Fruit fly (Drosophila melanogaster) whole organism, embryonic: ENCODE results near the gene CG33299.
A peak's percentile ranks its signal among the peaks of the same experiment; 100 is the strongest.

Experiments used
- ATbp ChIP-seq: fragments of 200-800 bp; sonication (Bioruptor generic); optimal IDR thresholded peaks from 2 replicates; lab custom pipeline; 2017; ENCODE audit warnings: missing biosample characterization, mild to moderate bottlenecking, missing genetic modification characterization, missing genetic modification reagents
- Ada2b ChIP-seq: fragments of 200-800 bp; sonication (Bioruptor generic); IDR thresholded peaks from 2 replicates; pipeline ENCODE4 v1.3.6; 2022; ENCODE audit warnings: missing biosample characterization, missing genetic modification characterization
- Atf3 ChIP-seq: fragments of 200-800 bp; sonication (Bioruptor generic); optimal IDR thresholded peaks from 3 replicates; lab custom pipeline; 2016; ENCODE audit warnings: missing biosample characterization, missing genetic modification characterization
- Awh ChIP-seq: fragments of 200-800 bp; sonication (Bioruptor generic); IDR thresholded peaks from 2 replicates; pipeline ENCODE4, ENCODE4 v1.3.6; 2022; ENCODE audit warnings: missing biosample characterization, missing genetic modification characterization
- B-H1 ChIP-seq: fragments of 200-800 bp; sonication (Bioruptor generic); IDR thresholded peaks from 3 replicates; pipeline ENCODE4 v1.3.6; 2022; ENCODE audit warnings: missing biosample characterization, missing genetic modification characterization
- CG10267 ChIP-seq: fragments of 200-800 bp; sonication (Bioruptor generic); optimal IDR thresholded peaks from 2 replicates; lab custom pipeline; 2018; ENCODE audit warnings: missing biosample characterization, mild to moderate bottlenecking, missing genetic modification characterization, moderate library complexity
- CG10366 ChIP-seq: fragments of 200-800 bp; sonication (Bioruptor generic); IDR thresholded peaks from 2 replicates; pipeline ENCODE4 v1.3.6; 2022; ENCODE audit warnings: missing biosample characterization, missing genetic modification characterization
- CG10979 ChIP-seq: fragments of 200-800 bp; sonication (Bioruptor generic); optimal IDR thresholded peaks from 2 replicates; lab custom pipeline; 2018; ENCODE audit warnings: missing biosample characterization, mild to moderate bottlenecking, missing genetic modification characterization, moderate library complexity
- CG15269 ChIP-seq: fragments of 200-800 bp; sonication (Bioruptor generic); optimal IDR thresholded peaks from 2 replicates; lab custom pipeline; 2018; ENCODE audit warnings: missing biosample characterization, mild to moderate bottlenecking, missing genetic modification characterization, moderate library complexity
- CG16863 ChIP-seq: fragments of 200-800 bp; sonication (Bioruptor generic); optimal IDR thresholded peaks from 3 replicates; lab custom pipeline; 2016; ENCODE audit warnings: missing biosample characterization, missing genetic modification characterization
- CG17385 ChIP-seq: fragments of 200-800 bp; sonication (Bioruptor generic); optimal IDR thresholded peaks from 3 replicates; lab custom pipeline; 2018; ENCODE audit warnings: missing biosample characterization, mild to moderate bottlenecking, missing genetic modification characterization
- CG2202 ChIP-seq: fragments of 200-800 bp; sonication (Bioruptor generic); optimal IDR thresholded peaks from 2 replicates; lab custom pipeline; 2018; ENCODE audit warnings: missing biosample characterization, mild to moderate bottlenecking, missing genetic modification characterization
- CG32532 ChIP-seq: fragments of 200-800 bp; sonication (Bioruptor generic); IDR thresholded peaks from 2 replicates; pipeline ENCODE4 v1.3.6; 2022; ENCODE audit warnings: missing biosample characterization, missing genetic modification characterization
- CG32772 ChIP-seq: fragments of 200-800 bp; sonication (Bioruptor generic); IDR thresholded peaks from 2 replicates; pipeline ENCODE4 v1.3.6; 2022; ENCODE audit warnings: missing biosample characterization, missing genetic modification characterization
- CG3995 ChIP-seq: fragments of 200-800 bp; sonication (Bioruptor generic); optimal IDR thresholded peaks from 3 replicates; lab custom pipeline; 2016; ENCODE audit warnings: missing biosample characterization, missing genetic modification characterization
- CG4282 ChIP-seq: fragments of 200-800 bp; sonication (Bioruptor generic); optimal IDR thresholded peaks from 2 replicates; lab custom pipeline; 2016; ENCODE audit warnings: missing biosample characterization, missing genetic modification characterization
- CG4328 ChIP-seq: fragments of 200-800 bp; sonication (Bioruptor generic); optimal IDR thresholded peaks from 3 replicates; lab custom pipeline; 2017; ENCODE audit warnings: missing biosample characterization, missing genetic modification reagents, missing genetic modification characterization
- CG4707 ChIP-seq: fragments of 200-800 bp; sonication (Bioruptor generic); optimal IDR thresholded peaks from 2 replicates; lab custom pipeline; 2018; ENCODE audit warnings: missing biosample characterization, mild to moderate bottlenecking, missing genetic modification characterization, moderate library complexity
- CG8359 ChIP-seq: fragments of 200-800 bp; sonication (Bioruptor generic); optimal IDR thresholded peaks from 2 replicates; lab custom pipeline; 2017; ENCODE audit warnings: missing biosample characterization, mild to moderate bottlenecking, missing genetic modification characterization, borderline replicate concordance
- CG8944 ChIP-seq: fragments of 200-800 bp; sonication (Bioruptor generic); optimal IDR thresholded peaks from 3 replicates; lab custom pipeline; 2016; ENCODE audit warnings: missing biosample characterization, missing genetic modification characterization
- CG9932 ChIP-seq: fragments of 200-800 bp; sonication (Bioruptor generic); IDR thresholded peaks from 2 replicates; pipeline ENCODE4 v1.3.6; 2022; ENCODE audit warnings: missing biosample characterization, missing genetic modification characterization
- CoRest ChIP-seq: fragments of 200-800 bp; sonication (Bioruptor generic); optimal IDR thresholded peaks from 3 replicates; lab custom pipeline; 2018; ENCODE audit warnings: missing biosample characterization, mild to moderate bottlenecking, missing genetic modification characterization, moderate library complexity
- Dbx ChIP-seq: fragments of 200-800 bp; sonication (Bioruptor generic); IDR thresholded peaks from 3 replicates; pipeline ENCODE4 v1.3.6; 2022; ENCODE audit warnings: missing biosample characterization, missing genetic modification characterization
- Deaf1 ChIP-seq: fragments of 200-800 bp; optimal IDR thresholded peaks from 3 replicates; lab custom pipeline; 2019; ENCODE audit warnings: missing biosample characterization, mild to moderate bottlenecking, missing genetic modification characterization, moderate library complexity
- Dfd ChIP-seq, 2 experiments: fragments of >200 bp; optimal IDR thresholded peaks; 2 replicates each; lab custom pipeline; 2017; ENCODE audit warnings: missing biosample characterization in 2 of 2, missing genetic modification characterization in 2 of 2
- Dip3 ChIP-seq: fragments of 200-800 bp; sonication (Bioruptor generic); optimal IDR thresholded peaks from 3 replicates; lab custom pipeline; 2016; ENCODE audit warnings: missing biosample characterization, missing genetic modification characterization
- GATAe ChIP-seq: fragments of 200-800 bp; sonication (Bioruptor generic); conservative IDR thresholded peaks from 2 replicates; pipeline ENCODE4 v1.3.6; 2022; ENCODE audit warnings: missing biosample characterization, missing genetic modification characterization
- Lhr ChIP-seq: fragments of 200-800 bp; sonication (Bioruptor generic); optimal IDR thresholded peaks from 3 replicates; lab custom pipeline; 2017; ENCODE audit warnings: mild to moderate bottlenecking, missing biosample characterization, missing genetic modification reagents, missing genetic modification characterization
- NfI ChIP-seq: fragments of 200-800 bp; sonication (Bioruptor generic); optimal IDR thresholded peaks from 3 replicates; lab custom pipeline; 2018; ENCODE audit warnings: missing biosample characterization, mild to moderate bottlenecking, missing genetic modification characterization, moderate library complexity
- Ravus ChIP-seq: fragments of 200-800 bp; sonication (Bioruptor generic); IDR thresholded peaks from 2 replicates; pipeline ENCODE4 v1.3.6; 2022; ENCODE audit warnings: missing biosample characterization, missing genetic modification characterization
- Rx ChIP-seq: fragments of 200-800 bp; sonication (Bioruptor generic); IDR thresholded peaks from 2 replicates; pipeline ENCODE4 v1.3.6; 2022; ENCODE audit warnings: missing biosample characterization, missing genetic modification characterization
- Spps ChIP-seq: fragments of 200-800 bp; sonication (Bioruptor generic); optimal IDR thresholded peaks from 2 replicates; lab custom pipeline; 2018; ENCODE audit warnings: missing biosample characterization, mild to moderate bottlenecking, missing genetic modification characterization
- Sry-δ ChIP-seq: fragments of 200-800 bp; sonication (Bioruptor generic); optimal IDR thresholded peaks from 2 replicates; lab custom pipeline; 2016; ENCODE audit warnings: missing biosample characterization, missing genetic modification characterization
- amos ChIP-seq: fragments of 200-800 bp; sonication (Bioruptor generic); IDR thresholded peaks from 2 replicates; pipeline ENCODE4 v1.3.6; 2022; ENCODE audit warnings: missing biosample characterization, missing genetic modification characterization; ENCODE audit not compliant: partially characterized antibody
- corto ChIP-seq: fragments of 200-800 bp; sonication (Bioruptor generic); optimal IDR thresholded peaks from 2 replicates; lab custom pipeline; 2016; ENCODE audit warnings: missing biosample characterization, mild to moderate bottlenecking, missing genetic modification characterization, moderate library complexity
- cwo ChIP-seq: fragments of 200-800 bp; sonication (Bioruptor generic); optimal IDR thresholded peaks from 3 replicates; lab custom pipeline; 2017; ENCODE audit warnings: missing biosample characterization, missing genetic modification characterization, mild to moderate bottlenecking, moderate library complexity, missing genetic modification reagents
- ems ChIP-seq: fragments of 200-800 bp; sonication (Bioruptor generic); optimal IDR thresholded peaks from 3 replicates; lab custom pipeline; 2016; ENCODE audit warnings: missing biosample characterization, missing genetic modification characterization
- eve ChIP-seq, 2 experiments: fragments of >200 bp; optimal IDR thresholded peaks; 2 replicates each; lab custom pipeline; 2017; ENCODE audit warnings: missing biosample characterization in 2 of 2, missing genetic modification characterization in 2 of 2
- fd3F ChIP-seq: fragments of 200-800 bp; sonication (Bioruptor generic); optimal IDR thresholded peaks from 2 replicates; lab custom pipeline; 2018; ENCODE audit warnings: missing biosample characterization, mild to moderate bottlenecking, missing genetic modification characterization, moderate library complexity
- ham ChIP-seq: fragments of 200-800 bp; sonication (Bioruptor generic); IDR thresholded peaks from 2 replicates; pipeline ENCODE4 v1.3.6; 2022; ENCODE audit warnings: missing biosample characterization, missing genetic modification characterization
- jing ChIP-seq: fragments of 200-800 bp; sonication (Bioruptor generic); optimal IDR thresholded peaks from 2 replicates; lab custom pipeline; 2018; ENCODE audit warnings: missing biosample characterization, mild to moderate bottlenecking, missing genetic modification characterization
- lov ChIP-seq, 2 experiments: fragments of 200-800 bp in 1 of 2; fragments of >200 bp in 1 of 2; sonication (Bioruptor generic) in 1 of 2; IDR thresholded peaks in 1 of 2; optimal IDR thresholded peaks in 1 of 2; 2 replicates in 1 of 2; 3 replicates in 1 of 2; pipeline versions ENCODE4 v1.3.6 to Lab custom; 2017 to 2022; ENCODE audit warnings: missing biosample characterization in 1 of 2, missing genetic modification characterization in 1 of 2
- phol ChIP-seq: fragments of 200-800 bp; sonication (Bioruptor generic); optimal IDR thresholded peaks from 3 replicates; lab custom pipeline; 2018; ENCODE audit warnings: missing biosample characterization, mild to moderate bottlenecking, missing genetic modification characterization, moderate library complexity
- sc ChIP-seq, 3 experiments: fragments of >200 bp in 2 of 3; fragments of 200-800 bp in 1 of 3; sonication (Bioruptor generic) in 1 of 3; optimal IDR thresholded peaks; 2 replicates in 2 of 3; 3 replicates in 1 of 3; lab custom pipeline; 2017; ENCODE audit warnings: mild to moderate bottlenecking in 1 of 3, missing biosample characterization in 1 of 3, missing genetic modification characterization in 1 of 3, missing genetic modification reagents in 1 of 3
- sd ChIP-seq: fragments of 200-800 bp; sonication (Bioruptor generic); optimal IDR thresholded peaks from 3 replicates; lab custom pipeline; 2018; ENCODE audit warnings: missing biosample characterization, mild to moderate bottlenecking, missing genetic modification characterization, moderate library complexity
- ssp ChIP-seq: fragments of 200-800 bp; sonication (Bioruptor generic); IDR thresholded peaks from 2 replicates; pipeline ENCODE4 v1.3.6; 2022; ENCODE audit warnings: missing biosample characterization, missing genetic modification characterization
- stwl ChIP-seq: fragments of 200-800 bp; sonication (Bioruptor generic); optimal IDR thresholded peaks from 3 replicates; lab custom pipeline; 2018; ENCODE audit warnings: missing biosample characterization, mild to moderate bottlenecking, missing genetic modification characterization, moderate library complexity
- twi ChIP-seq: fragments of 200-800 bp; optimal IDR thresholded peaks from 2 replicates; lab custom pipeline; 2019; ENCODE audit warnings: missing biosample characterization, mild to moderate bottlenecking, missing genetic modification characterization, moderate library complexity
- zfh1 ChIP-seq: fragments of 200-800 bp; sonication (Bioruptor generic); IDR thresholded peaks from 3 replicates; pipeline ENCODE4 v1.3.6; 2022; ENCODE audit warnings: missing biosample characterization, missing genetic modification characterization

Gene CG33299

dm6 chr2L:9660516-9660920 lies 4.1 kb downstream of the CG33299 start (continued):
- TF ChIP-seq CG2202 (tag; lab: Kevin White, UChicago) (no peak), CG4707 (GFP tag; lab: Kevin White, UChicago) (no peak), CG16863 (GFP tag; lab: Kevin White, UChicago) (no peak), CG32532 (GFP tag; lab: Robert Waterston, UW) (peak; percentile 81), cwo (GFP tag; lab: Kevin White, UChicago) (peak; percentile 83), CG15269 (tag; lab: Kevin White, UChicago) (peak; percentile 85), ham (GFP tag; lab: Robert Waterston, UW) (0 out of 2 replicates have a peak, but pooled peaks have one; percentile 50), lov (optimal IDR thresholded peaks at IDR 0.05; lab: Kevin White, UChicago) (no peak), lov (GFP tag; IDR thresholded peaks at IDR 0.05; lab: Robert Waterston, UW) (no peak), CoRest (tag; lab: Kevin White, UChicago) (peak; percentile 83), sc (optimal IDR thresholded peaks at IDR 0.05; lab: Kevin White, UChicago) (no peak), sc (GFP tag; optimal IDR thresholded peaks at IDR 0.05; lab: Kevin White, UChicago) (no peak), Ravus (GFP tag; lab: Robert Waterston, UW) (no peak; the same call in 1 of the 2 replicates), CG8944 (GFP tag; lab: Kevin White, UChicago) (no peak), corto (GFP tag; lab: Kevin White, UChicago) (no peak), Atf3 (peak; percentile 64), amos (GFP tag; lab: Robert Waterston, UW) (no peak), CG3995 (GFP tag; lab: Kevin White, UChicago) (no peak), CG8359 (no peak), Deaf1 (tag; lab: Kevin White, UChicago) (peak; percentile 63), CG4328 (GFP tag; lab: Kevin White, UChicago) (peak; percentile 51), jing (GFP tag; lab: Kevin White, UChicago) (no peak), CG10979 (tag; lab: Kevin White, UChicago) (no peak), Dfd (GFP tag; optimal IDR thresholded peaks at IDR 0.05; lab: Kevin White, UChicago) (no peak), Spps (tag; lab: Kevin White, UChicago) (no peak), stwl (tag; lab: Kevin White, UChicago) (no peak), ems (peak; percentile 53), NfI (GFP tag; lab: Kevin White, UChicago) (peak; percentile 81), zfh1 (GFP tag; lab: Robert Waterston, UW) (peak; percentile 54; the same call in 1 of the 3 replicates), ATbp (GFP tag; lab: Kevin White, UChicago) (peak; percentile 64), CG10366 (GFP tag; lab: Robert Waterston, UW) (peak; percentile 47), CG10267 (peak; percentile 65), ssp (GFP tag; lab: Robert Waterston, UW) (peak; percentile 36; the same call in 1 of the 2 replicates), eve (GFP tag; optimal IDR thresholded peaks at IDR 0.05; lab: Kevin White, UChicago) (no peak), Lhr (GFP tag; lab: Kevin White, UChicago) (no peak), Ada2b (GFP tag; lab: Robert Waterston, UW) (peak; percentile 76), Sry-δ (GFP tag; lab: Kevin White, UChicago) (no peak), Dbx (GFP tag; lab: Robert Waterston, UW) (peak; percentile 84), Dip3 (peak; percentile 62), CG32772 (0 out of 2 replicates have a peak, but pooled peaks have one; percentile 51), CG17385 (GFP tag; lab: Kevin White, UChicago) (peak; percentile 81), Rx (GFP tag; lab: Robert Waterston, UW) (no peak; the same call in 1 of the 2 replicates), CG4282 (GFP tag; lab: Kevin White, UChicago) (no peak), fd3F (GFP tag; lab: Kevin White, UChicago) (peak; percentile 68), sd (tag; lab: Kevin White, UChicago) (peak; percentile 27), twi (tag; lab: Kevin White, UChicago) (no peak), CG9932 (GFP tag; lab: Robert Waterston, UW) (peak; percentile 62), GATAe (GFP tag; lab: Robert Waterston, UW) (peak; percentile 53), Awh (GFP tag; lab: Robert Waterston, UW) (0 out of 2 replicates have a peak, but pooled peaks have one; percentile 35), B-H1 (GFP tag; lab: Robert Waterston, UW) (peak; percentile 57), phol (tag; lab: Kevin White, UChicago) (peak; percentile 71)
